Fruit fly (Drosophila melanogaster) whole organism, adult: ENCODE measurements around the gene Rilpl.

ENCODE experiments used
- CG12768 ChIP-seq: fragments of 200-800 bp; sonication (Bioruptor generic); optimal IDR thresholded peaks from 2 replicates; lab custom pipeline; 2017; ENCODE audit warnings: missing biosample characterization, missing genetic modification characterization, mild to moderate bottlenecking, moderate library complexity, missing genetic modification reagents
- CG14711 ChIP-seq: fragments of 200-800 bp; sonication (Bioruptor generic); optimal IDR thresholded peaks from 2 replicates; lab custom pipeline; 2018; ENCODE audit warnings: missing biosample characterization, mild to moderate bottlenecking, missing genetic modification characterization, moderate library complexity
- CG7045 ChIP-seq: fragments of 200-800 bp; sonication (Bioruptor generic); optimal IDR thresholded peaks from 2 replicates; lab custom pipeline; 2017; ENCODE audit warnings: missing biosample characterization, mild to moderate bottlenecking, missing genetic modification characterization
- CG7101 ChIP-seq: fragments of 200-800 bp; sonication (Bioruptor generic); optimal IDR thresholded peaks from 2 replicates; lab custom pipeline; 2018; ENCODE audit warnings: missing biosample characterization, mild to moderate bottlenecking, missing genetic modification characterization, moderate library complexity
- Hr96 ChIP-seq: fragments of 200-800 bp; sonication (Bioruptor generic); optimal IDR thresholded peaks from 2 replicates; lab custom pipeline; 2016; ENCODE audit warnings: missing biosample characterization, missing genetic modification characterization
- tj ChIP-seq: fragments of 200-800 bp; sonication (Bioruptor generic); optimal IDR thresholded peaks from 3 replicates; lab custom pipeline; 2017; ENCODE audit warnings: missing biosample characterization, mild to moderate bottlenecking, missing genetic modification characterization, moderate library complexity
- toe ChIP-seq: fragments of 200-800 bp; sonication (Bioruptor generic); optimal IDR thresholded peaks from 2 replicates; lab custom pipeline; 2016; ENCODE audit warnings: missing biosample characterization, missing genetic modification characterization

dm6 chrX:1408964-1409363 lies 16.1 kb downstream of the Rilpl start, which contains the start of gene futsch:
- no peak for TF ChIP-seq Hr96 (GFP tag; lab: Kevin White, UChicago)
- no peak for TF ChIP-seq toe (GFP tag; lab: Kevin White, UChicago)
- TF ChIP-seq CG14711 (tag; lab: Kevin White, UChicago): no peak
- no peak for TF ChIP-seq CG7101
- TF ChIP-seq CG7045 (GFP tag; lab: Kevin White, UChicago): no peak
- no peak for TF ChIP-seq tj (GFP tag; lab: Kevin White, UChicago)
- TF ChIP-seq CG12768 (GFP tag; lab: Kevin White, UChicago): no peak
